Worm (Caenorhabditis elegans): ENCODE data around the gene sre-6.

The sre-6 gene

DNA sequence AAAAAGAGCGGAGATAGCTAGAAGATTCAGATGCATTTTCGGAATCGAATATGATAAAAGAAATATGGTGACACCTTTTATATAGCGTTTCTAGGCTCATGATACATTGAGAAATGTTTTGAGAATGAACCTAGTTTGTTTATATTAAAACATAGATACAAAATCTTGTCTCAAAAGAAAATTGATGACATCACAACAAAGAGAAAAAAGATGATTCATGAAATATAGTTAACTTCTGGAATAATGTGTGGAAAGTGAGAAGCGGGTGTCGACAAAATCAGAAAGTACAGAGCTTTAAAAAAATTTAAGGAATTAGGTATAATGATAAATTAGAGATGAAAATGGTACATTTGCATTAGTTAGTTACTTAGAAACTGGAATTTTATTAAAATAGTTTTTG, 30.2 kb upstream of the sre-6 start, which contains the start of gene D1054.10:
Gene D1054.10 (minus strand): TSS at position 101 of the 400 bp plus-strand sequence.
- TF ChIP-seq ref-2 (tag; optimal IDR thresholded peaks at IDR 0.05) (no peak), fkh-6 (tag; optimal IDR thresholded peaks at IDR 0.05) (no peak), ceh-22 (tag; optimal IDR thresholded peaks at IDR 0.05) (no peak), ceh-30 (tag; optimal IDR thresholded peaks at IDR 0.05) (no peak), pha-4 (tag; optimal IDR thresholded peaks at IDR 0.05) (no peak), hlh-15 (tag; optimal IDR thresholded peaks at IDR 0.05) (no peak), mec-3 (tag; optimal IDR thresholded peaks at IDR 0.05; ENCODE audit: borderline replicate concordance) (no peak), fax-1 (tag; optimal IDR thresholded peaks at IDR 0.05) (no peak), ttx-3 (tag; optimal IDR thresholded peaks at IDR 0.05) (no peak), dmd-4 (tag; optimal IDR thresholded peaks at IDR 0.05; ENCODE audit: borderline replicate concordance) (no peak), nhr-232 (tag; optimal IDR thresholded peaks at IDR 0.05) (no peak), lim-6 (tag; optimal IDR thresholded peaks at IDR 0.05) (no peak), pha-2 (tag; optimal IDR thresholded peaks at IDR 0.05) (no peak), ceh-45 (GFP tag; IDR thresholded peaks at IDR 0.05) (no peak), sox-4 (tag; optimal IDR thresholded peaks at IDR 0.05) (no peak), ceh-34 (tag; optimal IDR thresholded peaks at IDR 0.05) (no peak), sox-2 (GFP tag; IDR thresholded peaks at IDR 0.05) (no peak), ceh-24 (tag; optimal IDR thresholded peaks at IDR 0.05) (no peak)

DNA sequence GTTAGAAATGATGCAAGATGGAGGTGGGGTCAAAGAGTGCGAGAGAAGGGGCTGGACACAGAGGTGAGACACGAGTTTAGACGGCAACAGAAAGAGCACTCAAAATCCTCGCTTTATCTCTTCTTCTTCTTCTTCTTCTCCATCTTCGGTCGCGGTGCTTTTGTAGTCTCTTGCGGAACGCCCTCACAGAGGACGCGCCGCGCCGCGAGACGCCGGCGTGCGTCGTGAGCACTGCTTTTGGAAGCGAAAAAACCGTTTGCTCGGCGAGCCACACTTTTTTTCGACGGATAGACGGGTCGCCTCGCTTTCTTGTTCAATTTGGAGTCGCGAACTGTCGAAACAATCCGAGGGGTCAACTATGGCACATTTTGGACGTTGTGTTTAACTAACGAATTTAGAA, 28.3 kb upstream of the sre-6 start, which contains the start of gene D1054.9:
Gene D1054.9 (minus strand): TSS at position 137 of the 400 bp plus-strand sequence.
- TF ChIP-seq dve-1 (tag; optimal IDR thresholded peaks at IDR 0.05) = no peak
- no peak for TF ChIP-seq ceh-2 (tag; optimal IDR thresholded peaks at IDR 0.05)
- TF ChIP-seq ceh-48 (tag; optimal IDR thresholded peaks at IDR 0.05) = no peak

DNA sequence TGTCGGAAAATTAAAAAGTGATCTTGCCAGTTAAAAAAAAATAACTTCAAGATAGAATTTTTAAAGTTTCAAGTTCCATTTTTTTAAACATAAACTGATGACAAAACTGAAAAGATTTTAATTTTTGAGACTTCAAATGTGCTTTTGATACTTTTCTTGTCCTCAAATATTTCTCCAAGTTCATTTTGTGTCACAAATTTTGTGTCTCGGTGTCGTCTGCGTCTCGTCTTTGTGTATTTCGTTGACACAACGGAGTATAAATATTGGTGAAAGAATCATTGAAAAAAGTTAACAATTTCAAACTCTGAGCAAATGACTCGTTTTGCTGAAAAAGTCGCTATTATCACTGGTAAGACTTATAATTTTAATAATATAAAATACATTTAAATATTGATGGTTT, 21.4 kb upstream of the sre-6 start, which contains the start of gene D1054.8:
Gene D1054.8 (plus strand): TSS at position 301 of the 400 bp plus-strand sequence.
- TF ChIP-seq ceh-6 (GFP tag; optimal IDR thresholded peaks at IDR 0.05) = no peak
- TF ChIP-seq odd-2 (tag; optimal IDR thresholded peaks at IDR 0.05) = no peak
- TF ChIP-seq sox-2 (GFP tag; IDR thresholded peaks at IDR 0.05) = no peak
- no peak for TF ChIP-seq fkh-6 (tag; optimal IDR thresholded peaks at IDR 0.05)
- no peak for TF ChIP-seq ama-1 (optimal IDR thresholded peaks at IDR 0.05)
- no peak for TF ChIP-seq lin-11 (tag; optimal IDR thresholded peaks at IDR 0.05)
- TF ChIP-seq elt-4 (tag; optimal IDR thresholded peaks at IDR 0.05) = no peak
- no peak for TF ChIP-seq ceh-18 (tag; optimal IDR thresholded peaks at IDR 0.05)
- TF ChIP-seq hlh-13 (GFP tag; optimal IDR thresholded peaks at IDR 0.05) = no peak
- TF ChIP-seq ttx-3 (tag; optimal IDR thresholded peaks at IDR 0.05) = no peak
- no peak for TF ChIP-seq ceh-9 (tag; optimal IDR thresholded peaks at IDR 0.05)
- TF ChIP-seq syd-9 (tag; optimal IDR thresholded peaks at IDR 0.05) = no peak

DNA sequence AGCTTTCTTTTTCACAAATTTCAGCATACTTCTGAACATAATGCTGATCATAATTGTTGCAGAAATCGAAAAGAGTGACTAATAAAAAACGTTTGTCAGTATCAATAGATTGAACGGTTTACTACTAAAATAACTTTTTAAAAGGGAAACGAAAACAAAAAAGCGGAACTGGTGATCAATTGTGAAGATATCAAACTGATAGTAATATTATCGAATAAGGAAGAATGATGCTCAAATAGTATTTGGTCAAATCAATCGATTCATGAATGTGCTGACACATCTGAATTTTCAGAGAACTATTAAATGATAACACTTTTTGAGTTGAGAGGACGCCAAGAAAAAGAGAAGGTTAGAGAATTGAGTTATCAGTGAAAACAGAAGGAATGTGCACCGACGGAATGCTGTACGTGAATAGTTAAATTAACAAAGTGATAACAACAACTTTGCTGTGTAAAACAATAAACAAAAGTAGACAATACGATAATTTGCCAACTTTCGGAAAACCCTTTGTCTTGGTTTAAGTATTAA, 14.0 kb upstream of the sre-6 start, which contains the start of gene D1054.5:
Gene D1054.5 (minus strand): TSS at position 51 of the 528 bp plus-strand sequence.
- TF ChIP-seq ceh-45 (GFP tag; IDR thresholded peaks at IDR 0.05) (no peak), elt-2 (tag; optimal IDR thresholded peaks at IDR 0.05) (peak; percentile 56), gmeb-2 (tag; optimal IDR thresholded peaks at IDR 0.05) (no peak), C38D4.7 (GFP tag; optimal IDR thresholded peaks at IDR 0.05) (no peak)

DNA sequence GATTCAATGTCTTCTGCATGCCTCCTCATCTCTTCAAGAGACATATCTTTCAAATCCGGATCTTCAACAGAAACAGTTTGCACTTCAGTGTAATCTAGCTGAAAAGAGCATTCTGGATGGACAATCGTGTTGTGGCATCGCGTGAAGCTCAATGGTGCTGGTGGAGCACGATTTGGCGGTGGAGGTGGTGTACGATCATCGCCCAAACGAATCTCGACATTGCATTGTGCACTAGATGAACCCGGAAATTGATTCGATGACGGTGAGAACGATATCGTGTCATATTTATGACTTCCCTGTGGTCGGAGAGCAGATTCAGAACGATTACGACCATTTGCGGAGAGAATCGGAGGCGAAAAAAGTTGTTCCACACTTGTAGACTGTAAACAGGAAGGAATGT, 10.6 kb upstream of the sre-6 start:
- TF ChIP-seq hlh-6 (tag; optimal IDR thresholded peaks at IDR 0.05) (no peak), dve-1 (tag; optimal IDR thresholded peaks at IDR 0.05) (no peak), ref-2 (tag; optimal IDR thresholded peaks at IDR 0.05) (no peak), madf-2 (tag; optimal IDR thresholded peaks at IDR 0.05) (no peak), syd-9 (tag; optimal IDR thresholded peaks at IDR 0.05) (no peak), lin-11 (tag; optimal IDR thresholded peaks at IDR 0.05) (no peak), mec-3 (tag; optimal IDR thresholded peaks at IDR 0.05; ENCODE audit: borderline replicate concordance) (no peak), pqm-1 (tag; optimal IDR thresholded peaks at IDR 0.05) (no peak), C38D4.7 (GFP tag; optimal IDR thresholded peaks at IDR 0.05) (no peak), npax-4 (tag; optimal IDR thresholded peaks at IDR 0.05) (no peak), unc-42 (tag; optimal IDR thresholded peaks at IDR 0.05) (no peak), dmd-4 (tag; optimal IDR thresholded peaks at IDR 0.05; ENCODE audit: borderline replicate concordance) (no peak), fkh-10 (GFP tag; optimal IDR thresholded peaks at IDR 0.05) (no peak), ceh-24 (tag; optimal IDR thresholded peaks at IDR 0.05) (no peak), ttx-3 (tag; optimal IDR thresholded peaks at IDR 0.05) (no peak), pat-9 (tag; optimal IDR thresholded peaks at IDR 0.05) (no peak), tbx-7 (tag; optimal IDR thresholded peaks at IDR 0.05) (no peak)
